Fruit fly (Drosophila melanogaster) whole organism: ENCODE data around the gene Noc2.

Experiments
- CG8478 ChIP-seq: fragments of >200 bp; optimal IDR thresholded peaks from 2 replicates; lab custom pipeline; 2018; ENCODE audit warnings: inconsistent platforms
- Dll ChIP-seq: fragments of >200 bp; optimal IDR thresholded peaks from 2 replicates; lab custom pipeline; 2017
- pan ChIP-seq: fragments of >200 bp; optimal IDR thresholded peaks from 2 replicates; lab custom pipeline; 2017
- psq ChIP-seq: fragments of >200 bp; optimal IDR thresholded peaks from 2 replicates; lab custom pipeline; 2017
- usp ChIP-seq: fragments of >200 bp; optimal IDR thresholded peaks from 2 replicates; lab custom pipeline; 2017; ENCODE audit warnings: missing biosample characterization, missing genetic modification characterization, mixed read lengths

dm6 chr2L:21202702-21203101 is 39.3 kb downstream of the Noc2 start, which contains the start of gene CG31988:
- no peak for TF ChIP-seq Dll (lab: Kevin White, UChicago)
- TF ChIP-seq pan (lab: Kevin White, UChicago), result no peak
- TF ChIP-seq usp (GFP tag; lab: Kevin White, UChicago), result no peak
- no peak for TF ChIP-seq CG8478 (lab: Kevin White, UChicago)
- TF ChIP-seq psq (lab: Kevin White, UChicago), result no peak
